Fruit fly (Drosophila melanogaster) whole organism, wandering third instar larva: ENCODE measurements around the gene Usp12-46.

Experiments
- Abd-B ChIP-seq: fragments of >200 bp; optimal IDR thresholded peaks from 2 replicates; lab custom pipeline; 2017; ENCODE audit warnings: missing biosample characterization, missing genetic modification characterization
- CG32264 ChIP-seq: fragments of 200-800 bp; sonication (Bioruptor generic); optimal IDR thresholded peaks from 2 replicates; lab custom pipeline; 2016; ENCODE audit warnings: missing biosample characterization, missing genetic modification characterization
- CG9705 ChIP-seq: fragments of 200-800 bp; sonication (Bioruptor generic); optimal IDR thresholded peaks from 2 replicates; lab custom pipeline; 2018; ENCODE audit warnings: missing biosample characterization, mild to moderate bottlenecking, missing genetic modification characterization
- CrebA ChIP-seq: fragments of 200-800 bp; sonication (Bioruptor generic); optimal IDR thresholded peaks from 2 replicates; lab custom pipeline; 2016; ENCODE audit warnings: missing biosample characterization, mild to moderate bottlenecking, missing genetic modification characterization, borderline replicate concordance
- Dfd ChIP-seq: fragments of >200 bp; optimal IDR thresholded peaks from 2 replicates; lab custom pipeline; 2017; ENCODE audit warnings: missing biosample characterization, missing genetic modification characterization
- Dif ChIP-seq: fragments of 200-275, 200-300 bp; sonication (Bioruptor generic); optimal IDR thresholded peaks from 2 replicates; lab custom pipeline; 2018; ENCODE audit warnings: missing biosample characterization, missing genetic modification characterization; ENCODE audit not compliant: partially characterized antibody
- GATAd ChIP-seq: sonication (Bioruptor generic); optimal IDR thresholded peaks from 2 replicates; lab custom pipeline; 2016; ENCODE audit warnings: missing biosample characterization, missing genetic modification characterization
- Hnf4 ChIP-seq: fragments of 200-800 bp; sonication (Bioruptor generic); optimal IDR thresholded peaks from 2 replicates; lab custom pipeline; 2016; ENCODE audit warnings: missing biosample characterization, mild to moderate bottlenecking, missing genetic modification characterization
- Hr78 ChIP-seq: fragments of >200 bp; optimal IDR thresholded peaks from 2 replicates; lab custom pipeline; 2017; ENCODE audit warnings: missing biosample characterization, missing genetic modification characterization
- Hr83 ChIP-seq: fragments of 200-300 bp; sonication (Bioruptor generic); optimal IDR thresholded peaks from 2 replicates; lab custom pipeline; 2016; ENCODE audit warnings: missing biosample characterization, mild to moderate bottlenecking, missing genetic modification characterization, moderate library complexity; ENCODE audit not compliant: poor library complexity, severe bottlenecking
- Jra ChIP-seq: sonication (Bioruptor generic); optimal IDR thresholded peaks from 2 replicates; lab custom pipeline; 2016; ENCODE audit warnings: missing biosample characterization, missing genetic modification characterization
- Myc ChIP-seq: fragments of >200 bp; optimal IDR thresholded peaks from 2 replicates; lab custom pipeline; 2017
- N ChIP-seq: fragments of >200 bp; optimal IDR thresholded peaks from 2 replicates; lab custom pipeline; 2018; ENCODE audit warnings: missing biosample characterization, missing external identifiers, missing genetic modification characterization
- OdsH ChIP-seq: fragments of 200-800 bp; sonication (Bioruptor generic); optimal IDR thresholded peaks from 2 replicates; lab custom pipeline; 2016; ENCODE audit warnings: missing biosample characterization, mild to moderate bottlenecking, missing genetic modification characterization
- Rel ChIP-seq, 2 experiments: fragments of 200-800 bp; sonication (Bioruptor generic) in 1 of 2; optimal IDR thresholded peaks; 2 replicates in 1 of 2; 3 replicates in 1 of 2; lab custom pipeline; 2016 to 2019; ENCODE audit warnings: mild to moderate bottlenecking in 2 of 2, missing biosample characterization in 2 of 2, missing genetic modification characterization in 2 of 2, moderate library complexity in 1 of 2
- Sp1 ChIP-seq: fragments of 200-800 bp; sonication (Bioruptor generic); optimal IDR thresholded peaks from 3 replicates; lab custom pipeline; 2019; ENCODE audit warnings: missing biosample characterization, mild to moderate bottlenecking, missing genetic modification characterization, moderate library complexity
- Vsx2 ChIP-seq: fragments of 200-300, 225-300 bp; sonication (Bioruptor generic); optimal IDR thresholded peaks from 2 replicates; lab custom pipeline; 2018; ENCODE audit warnings: missing biosample characterization, missing genetic modification characterization; ENCODE audit not compliant: partially characterized antibody
- br ChIP-seq: fragments of 200-800 bp; sonication (Bioruptor generic); optimal IDR thresholded peaks from 2 replicates; lab custom pipeline; 2016; ENCODE audit warnings: missing biosample characterization, missing genetic modification characterization
- brk ChIP-seq: fragments of 200-800 bp; sonication (Bioruptor generic); optimal IDR thresholded peaks from 2 replicates; lab custom pipeline; 2016; ENCODE audit warnings: missing biosample characterization, mild to moderate bottlenecking, missing genetic modification characterization
- dl ChIP-seq, 2 experiments: fragments of 175-275, 200-275 bp in 1 of 2; fragments of 200-275 bp in 1 of 2; sonication (Bioruptor generic); optimal IDR thresholded peaks; lab custom pipeline; 2018; ENCODE audit warnings: mild to moderate bottlenecking in 2 of 2, missing biosample characterization in 2 of 2, missing genetic modification characterization in 2 of 2, moderate library complexity in 2 of 2; ENCODE audit not compliant: partially characterized antibody in 2 of 2, insufficient read depth in 1 of 2
- dsf ChIP-seq: sonication (Bioruptor generic); optimal IDR thresholded peaks from 2 replicates; lab custom pipeline; 2016; ENCODE audit warnings: missing biosample characterization, missing genetic modification characterization, borderline replicate concordance
- ey ChIP-seq: fragments of 200-800 bp; sonication (Bioruptor generic); optimal IDR thresholded peaks from 2 replicates; lab custom pipeline; 2016; ENCODE audit warnings: missing biosample characterization, missing genetic modification characterization
- foxo ChIP-seq, 2 experiments: fragments of 200-800 bp; sonication (Bioruptor generic); optimal IDR thresholded peaks; 2 replicates in 1 of 2; 3 replicates in 1 of 2; lab custom pipeline; 2016 to 2017; ENCODE audit warnings: missing biosample characterization in 2 of 2, missing genetic modification characterization in 2 of 2
- fru ChIP-seq: fragments of 200-800 bp; sonication (Bioruptor generic); optimal IDR thresholded peaks from 3 replicates; lab custom pipeline; 2016; ENCODE audit warnings: missing biosample characterization, mild to moderate bottlenecking, missing genetic modification characterization
- h ChIP-seq: fragments of 200-800 bp; sonication (Bioruptor generic); optimal IDR thresholded peaks from 3 replicates; lab custom pipeline; 2016; ENCODE audit warnings: missing biosample characterization, mild to moderate bottlenecking, missing genetic modification characterization
- jim ChIP-seq: fragments of 175-275, 200-325 bp; sonication (Bioruptor generic); optimal IDR thresholded peaks from 2 replicates; lab custom pipeline; 2016; ENCODE audit warnings: missing biosample characterization, mild to moderate bottlenecking, missing genetic modification characterization
- lola ChIP-seq: fragments of >200 bp; optimal IDR thresholded peaks from 2 replicates; lab custom pipeline; 2017; ENCODE audit warnings: missing biosample characterization, missing genetic modification characterization
- pan ChIP-seq: fragments of >200 bp; optimal IDR thresholded peaks from 2 replicates; lab custom pipeline; 2017
- psq ChIP-seq: fragments of 200-800 bp; sonication (Bioruptor generic); optimal IDR thresholded peaks from 3 replicates; lab custom pipeline; 2017; ENCODE audit warnings: missing biosample characterization, mild to moderate bottlenecking, missing genetic modification characterization, moderate library complexity
- rgr ChIP-seq: fragments of 200-800 bp; sonication (Bioruptor generic); optimal IDR thresholded peaks from 3 replicates; lab custom pipeline; 2016; ENCODE audit warnings: missing biosample characterization, mild to moderate bottlenecking, missing genetic modification characterization
- sage ChIP-seq: fragments of 200-800 bp; sonication (Bioruptor generic); optimal IDR thresholded peaks from 2 replicates; lab custom pipeline; 2016; ENCODE audit warnings: missing biosample characterization, mild to moderate bottlenecking, missing genetic modification characterization
- sv ChIP-seq: fragments of 200-800 bp; sonication (Bioruptor generic); optimal IDR thresholded peaks from 3 replicates; lab custom pipeline; 2016; ENCODE audit warnings: missing biosample characterization, missing genetic modification characterization
- tai ChIP-seq: sonication (Bioruptor generic); optimal IDR thresholded peaks from 2 replicates; lab custom pipeline; 2016; ENCODE audit warnings: missing biosample characterization, missing genetic modification characterization
- usp ChIP-seq: fragments of >200 bp; optimal IDR thresholded peaks from 2 replicates; lab custom pipeline; 2017; ENCODE audit warnings: missing biosample characterization, missing genetic modification characterization
- woc ChIP-seq: sonication (Bioruptor generic); optimal IDR thresholded peaks from 2 replicates; lab custom pipeline; 2016; ENCODE audit warnings: missing biosample characterization, mild to moderate bottlenecking, missing genetic modification characterization

Usp12-46 gene

DNA sequence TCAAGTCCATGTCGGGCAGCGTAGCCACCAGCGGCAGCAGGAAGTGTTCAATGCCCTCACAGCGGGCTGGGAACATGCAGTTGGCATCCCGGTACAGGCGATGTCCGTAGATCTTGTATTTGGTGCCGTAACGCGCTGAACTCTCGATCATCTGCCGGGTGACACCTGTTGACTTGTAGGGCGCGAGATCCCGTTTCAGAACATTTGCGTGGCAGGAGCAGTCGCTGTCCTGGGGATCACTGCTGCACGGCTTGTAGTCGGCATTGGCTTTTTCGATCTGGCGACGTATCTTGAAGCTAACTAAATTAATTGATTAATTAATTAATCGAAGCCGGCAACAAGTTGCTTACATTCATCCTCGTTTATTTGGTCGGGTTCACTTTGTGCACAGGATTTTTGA lies 662 bp upstream of the Usp12-46 start:
- TF ChIP-seq usp (GFP tag; lab: Kevin White, UChicago) = no peak
- TF ChIP-seq Myc = no peak
- no peak for TF ChIP-seq sv (GFP tag; lab: Kevin White, UChicago)
- TF ChIP-seq N (GFP tag; lab: Kevin White, UChicago) = no peak
- TF ChIP-seq GATAd (GFP tag; lab: Kevin White, UChicago) = no peak
- TF ChIP-seq OdsH (GFP tag; lab: Kevin White, UChicago) = no peak
- TF ChIP-seq jim (GFP tag; lab: Kevin White, UChicago) = no peak
- TF ChIP-seq brk = no peak
- TF ChIP-seq tai (GFP tag; lab: Kevin White, UChicago) = no peak
- TF ChIP-seq Jra = no peak
- TF ChIP-seq Rel (GFP tag; optimal IDR thresholded peaks at IDR 0.05; lab: Kevin White, UChicago) = no peak
- TF ChIP-seq Rel (tag; optimal IDR thresholded peaks at IDR 0.05; lab: Kevin White, UChicago) = no peak

DNA sequence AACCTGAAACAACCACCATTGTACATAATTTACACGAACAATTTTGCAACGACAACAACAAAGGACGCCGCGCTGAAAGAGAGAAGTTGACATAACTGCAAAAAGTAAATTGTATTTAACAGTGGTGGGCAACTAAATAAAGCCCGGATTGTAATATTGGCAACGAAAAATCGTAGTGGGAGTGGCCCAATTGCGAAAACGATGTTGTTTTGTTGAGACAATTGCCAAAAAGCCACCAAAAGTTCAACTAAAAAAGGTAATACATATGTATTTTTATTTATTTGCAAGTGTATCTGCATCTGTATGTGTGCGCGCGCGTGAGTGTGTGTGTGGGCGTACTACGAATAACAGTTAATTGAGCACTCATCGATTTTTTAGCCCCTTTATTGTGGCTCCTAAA lies 410 bp downstream of the Usp12-46 start:
- TF ChIP-seq N (GFP tag; lab: Kevin White, UChicago) (peak; percentile 6), ey (peak; percentile 5), Vsx2 (GFP tag; lab: Kevin White, UChicago) (no peak), rgr (GFP tag; lab: Kevin White, UChicago) (peak; percentile 11), usp (GFP tag; lab: Kevin White, UChicago) (no peak), psq (GFP tag; lab: Kevin White, UChicago) (no peak)

DNA sequence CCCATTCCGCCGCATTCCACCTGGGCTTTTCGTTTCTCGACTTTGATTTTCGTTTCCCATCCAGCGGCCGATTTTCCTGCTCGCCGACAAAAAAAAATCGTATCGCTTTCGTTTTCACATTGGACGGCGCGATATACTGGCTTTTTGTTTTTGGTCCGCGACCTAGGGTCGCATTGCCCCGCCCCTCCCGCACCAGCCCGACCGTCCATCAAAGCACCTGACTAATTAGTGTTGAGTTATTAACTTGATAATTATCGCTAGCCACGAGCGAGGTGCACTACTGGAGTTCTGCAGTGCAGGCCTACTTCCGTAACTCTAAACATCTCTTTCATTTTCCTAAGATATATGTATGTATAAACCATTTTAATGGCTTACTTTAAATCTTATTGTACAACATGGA lies 997 bp downstream of the Usp12-46 start:
- no peak for TF ChIP-seq br (GFP tag; lab: Kevin White, UChicago)
- no peak for TF ChIP-seq CG9705 (GFP tag; lab: Kevin White, UChicago)
- TF ChIP-seq h (GFP tag; lab: Kevin White, UChicago) = no peak
- TF ChIP-seq Hnf4 (GFP tag; lab: Kevin White, UChicago) = no peak
- TF ChIP-seq Jra = no peak

DNA sequence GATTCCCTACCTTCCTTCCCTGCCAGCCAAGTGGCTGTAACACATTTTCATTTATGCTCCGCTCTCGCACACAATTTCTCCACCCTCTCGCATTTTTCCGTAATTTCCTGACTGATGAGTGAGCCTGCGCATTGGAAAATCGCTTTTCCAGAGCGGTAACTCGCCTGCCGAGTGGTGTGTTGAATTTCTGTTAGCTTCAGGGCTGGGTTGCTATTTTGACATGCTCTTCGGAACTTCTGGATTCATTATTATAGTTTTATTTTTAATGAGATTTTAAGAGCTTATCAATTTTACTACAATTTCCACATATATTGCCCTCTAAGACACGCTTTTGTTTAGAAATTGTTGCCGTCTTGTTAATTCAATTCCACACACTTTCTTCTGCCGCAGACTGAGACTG lies 2.2 kb downstream of the Usp12-46 start:
- TF ChIP-seq OdsH (GFP tag; lab: Kevin White, UChicago) (no peak), Vsx2 (GFP tag; lab: Kevin White, UChicago) (no peak), CG9705 (GFP tag; lab: Kevin White, UChicago) (no peak), psq (GFP tag; lab: Kevin White, UChicago) (no peak), sage (GFP tag; lab: Kevin White, UChicago) (no peak), pan (lab: Kevin White, UChicago) (no peak), foxo (GFP tag; optimal IDR thresholded peaks at IDR 0.05; lab: Kevin White, UChicago) (no peak), rgr (GFP tag; lab: Kevin White, UChicago) (no peak), Dfd (no peak), Hr83 (GFP tag; lab: Kevin White, UChicago) (no peak), dsf (no peak)

DNA sequence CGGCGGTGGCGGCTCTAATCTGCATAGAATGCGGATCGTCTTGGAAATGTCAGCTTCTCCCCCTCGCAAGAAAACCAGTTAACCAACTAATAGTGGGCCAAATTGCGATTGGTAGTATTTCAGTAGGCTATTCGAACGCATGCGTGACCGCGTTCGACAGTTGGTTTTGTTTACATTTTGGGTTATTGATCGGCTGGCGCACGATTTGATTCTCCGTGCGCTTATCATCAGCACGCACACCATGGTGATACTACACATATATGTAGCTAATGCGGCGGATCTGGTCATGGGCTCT lies 2.8 kb downstream of the Usp12-46 start:
- TF ChIP-seq Dfd (no peak), Hnf4 (GFP tag; lab: Kevin White, UChicago) (no peak), jim (GFP tag; lab: Kevin White, UChicago) (no peak), sv (GFP tag; lab: Kevin White, UChicago) (no peak), Hr83 (GFP tag; lab: Kevin White, UChicago) (peak; percentile 6), Vsx2 (GFP tag; lab: Kevin White, UChicago) (no peak), Rel (GFP tag; optimal IDR thresholded peaks at IDR 0.05; lab: Kevin White, UChicago) (no peak), Rel (tag; optimal IDR thresholded peaks at IDR 0.05; lab: Kevin White, UChicago) (peak; percentile 33), CG32264 (GFP tag; lab: Kevin White, UChicago) (no peak)

DNA sequence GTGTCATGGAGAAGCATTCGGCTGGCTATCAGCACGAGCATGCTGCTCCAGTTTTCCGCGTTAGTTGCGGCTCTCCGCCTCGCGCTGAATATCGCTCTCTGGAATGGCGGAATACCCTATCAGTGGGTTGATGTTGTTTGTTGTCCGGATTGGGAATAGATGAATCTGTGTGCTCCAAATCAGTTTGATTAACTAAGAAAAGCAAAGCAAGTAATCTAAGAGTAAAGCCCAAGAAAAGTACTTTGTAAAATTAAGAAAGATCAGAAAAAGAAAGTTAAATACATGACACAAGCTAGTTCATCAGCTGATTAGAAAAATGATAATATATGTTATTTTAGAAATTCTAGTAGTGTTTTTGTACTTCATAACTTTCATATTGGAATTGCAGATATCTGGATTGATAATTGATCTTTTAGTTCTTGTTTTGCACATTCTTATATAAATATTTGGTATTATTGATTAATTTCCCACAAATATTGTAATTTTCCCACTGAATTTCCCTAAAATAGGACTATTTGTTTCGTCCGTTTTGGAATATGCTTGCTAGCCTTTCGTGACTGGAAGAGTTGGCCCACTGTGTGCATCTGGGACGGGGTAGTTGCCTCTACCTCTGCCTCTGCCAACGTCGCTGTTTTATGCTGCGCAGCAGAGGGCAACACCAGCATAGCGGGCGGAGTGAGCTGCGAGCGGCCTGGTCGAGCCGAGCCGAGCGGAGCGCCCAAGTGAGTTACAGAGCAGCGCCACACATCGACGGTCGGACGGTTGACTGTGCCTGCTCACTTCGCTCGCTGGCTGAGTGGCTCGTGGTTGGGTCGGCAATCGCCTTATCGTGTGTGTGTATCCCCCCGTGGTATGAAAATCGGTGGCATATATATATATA lies 3.4 kb downstream of the Usp12-46 start:
- TF ChIP-seq Myc (no peak), woc (no peak), Sp1 (GFP tag; lab: Kevin White, UChicago) (no peak), Abd-B (GFP tag; lab: Kevin White, UChicago) (no peak), sv (GFP tag; lab: Kevin White, UChicago) (peak; percentile 22), fru (GFP tag; lab: Kevin White, UChicago) (peak; percentile 6), dl (GFP tag; optimal IDR thresholded peaks at IDR 0.05; lab: Kevin White, UChicago; ENCODE audit: insufficient read depth in 1 of 2, partially characterized antibody in 2 of 2) (peak in 1 of 2 experiments; percentile 53), foxo (GFP tag; optimal IDR thresholded peaks at IDR 0.05; lab: Kevin White, UChicago) (peak in 1 of 2 experiments; percentile 33), Jra (no peak), br (GFP tag; lab: Kevin White, UChicago) (no peak), Dif (GFP tag; lab: Kevin White, UChicago) (peak; percentile 62), ey (peak; percentile 5), sage (GFP tag; lab: Kevin White, UChicago) (no peak), lola (GFP tag; lab: Kevin White, UChicago) (no peak), OdsH (GFP tag; lab: Kevin White, UChicago) (no peak), CG9705 (GFP tag; lab: Kevin White, UChicago) (no peak), Hr83 (GFP tag; lab: Kevin White, UChicago) (no peak), Hr78 (GFP tag; lab: Kevin White, UChicago) (no peak), Rel (GFP tag; optimal IDR thresholded peaks at IDR 0.05; lab: Kevin White, UChicago) (no peak), Rel (tag; optimal IDR thresholded peaks at IDR 0.05; lab: Kevin White, UChicago) (peak; percentile 83), CrebA (GFP tag; lab: Kevin White, UChicago) (no peak)
